Worm (Caenorhabditis elegans): ENCODE measurements around the gene nduf-11.

The nduf-11 gene

ce11 chrII:11376598-11377108 lies 31.2 kb upstream of the nduf-11 start (continued):
- TF ChIP-seq elt-1 (tag; optimal IDR thresholded peaks at IDR 0.05) (no peak), lin-15B (tag; optimal IDR thresholded peaks at IDR 0.05) (peak; percentile 61), unc-62 (GFP tag; optimal IDR thresholded peaks at IDR 0.05) (no peak), nhr-23 (tag; optimal IDR thresholded peaks at IDR 0.05) (peak; percentile 45), nhr-237 (tag; optimal IDR thresholded peaks at IDR 0.05) (no peak), fkh-2 (tag; optimal IDR thresholded peaks at IDR 0.05) (no peak), pqm-1 (tag; optimal IDR thresholded peaks at IDR 0.05) (peak; percentile 51), nhr-28 (tag; optimal IDR thresholded peaks at IDR 0.05) (no peak), elt-2 (tag; optimal IDR thresholded peaks at IDR 0.05) (peak; percentile 57), R02D3.7 (tag; optimal IDR thresholded peaks at IDR 0.05) (no peak), fkh-10 (GFP tag; optimal IDR thresholded peaks at IDR 0.05) (no peak)

DNA sequence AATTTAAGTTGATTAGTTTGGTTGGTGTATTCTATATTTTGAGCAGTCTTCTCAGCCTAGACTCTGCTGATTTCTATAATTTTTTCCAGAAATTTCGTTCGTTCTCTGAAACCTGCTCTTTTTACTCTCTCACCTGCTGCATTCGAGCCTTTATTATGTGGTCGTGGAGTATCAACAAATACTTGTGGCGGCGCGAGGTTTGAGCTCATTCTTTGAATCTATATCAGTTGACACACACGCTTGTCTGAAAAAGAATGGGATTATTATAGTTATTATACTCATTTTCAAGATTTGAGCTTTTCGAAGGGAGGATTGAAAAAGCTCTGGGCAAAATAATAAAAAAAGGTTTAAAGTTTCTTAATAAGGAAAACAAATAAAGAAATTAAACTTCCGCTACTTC lies 30.6 kb upstream of the nduf-11 start:
- TF ChIP-seq elt-3 (tag; optimal IDR thresholded peaks at IDR 0.05) (no peak), ZK546.5 (tag; optimal IDR thresholded peaks at IDR 0.05) (no peak), eor-1 (tag; optimal IDR thresholded peaks at IDR 0.05) (no peak), mdl-1 (tag; optimal IDR thresholded peaks at IDR 0.05) (no peak), snpc-4 (tag; optimal IDR thresholded peaks at IDR 0.05) (no peak), nhr-23 (tag; optimal IDR thresholded peaks at IDR 0.05) (no peak), fkh-2 (tag; optimal IDR thresholded peaks at IDR 0.05) (no peak), ceh-9 (tag; optimal IDR thresholded peaks at IDR 0.05) (no peak), lin-15B (tag; optimal IDR thresholded peaks at IDR 0.05) (no peak), unc-39 (tag; optimal IDR thresholded peaks at IDR 0.05) (no peak), ceh-28 (tag; optimal IDR thresholded peaks at IDR 0.05) (no peak), unc-62 (GFP tag; optimal IDR thresholded peaks at IDR 0.05) (no peak), nhr-28 (tag; optimal IDR thresholded peaks at IDR 0.05) (no peak), tbx-2 (tag; optimal IDR thresholded peaks at IDR 0.05) (no peak), ztf-11 (tag; optimal IDR thresholded peaks at IDR 0.05) (no peak), nhr-237 (tag; optimal IDR thresholded peaks at IDR 0.05) (no peak), pha-4 (tag; optimal IDR thresholded peaks at IDR 0.05) (no peak), ceh-16 (tag; optimal IDR thresholded peaks at IDR 0.05) (no peak), egl-27 (tag; optimal IDR thresholded peaks at IDR 0.05) (no peak)

DNA sequence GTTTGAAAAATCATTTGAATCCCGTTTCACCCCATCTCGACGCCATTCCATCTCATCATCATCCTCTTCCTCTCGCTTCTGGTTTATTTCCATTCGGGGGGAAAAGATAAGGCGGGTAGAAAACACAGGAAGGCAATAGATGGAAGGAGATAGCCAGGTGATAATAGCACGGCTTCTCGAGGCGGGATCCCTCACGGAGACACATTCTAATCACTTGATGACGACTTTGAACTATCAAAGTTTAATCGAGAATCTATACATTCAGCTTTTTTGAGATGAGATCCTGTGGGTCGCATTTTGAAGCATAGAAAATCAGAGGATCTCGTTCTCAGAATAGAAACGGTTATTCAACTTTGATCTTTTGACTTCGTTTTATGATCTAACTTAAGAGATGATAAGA lies 26.6 kb upstream of the nduf-11 start, which contains the start of gene C33B4.2:
Gene C33B4.2, minus strand, starts transcription at position 165 of the 400 bp plus-strand sequence.
- TF ChIP-seq lin-39 (tag; optimal IDR thresholded peaks at IDR 0.05): no peak
- peak; percentile 84 for TF ChIP-seq nhr-43 (tag; optimal IDR thresholded peaks at IDR 0.05; ENCODE audit: poor library complexity, severe bottlenecking)

- TF ChIP-seq fkh-10 (GFP tag; optimal IDR thresholded peaks at IDR 0.05): peak; percentile 95
- TF ChIP-seq R02D3.7 (tag; optimal IDR thresholded peaks at IDR 0.05): no peak
Measured at ce11 chrII:11361751-11362150, 16.3 kb upstream of the nduf-11 start.

DNA sequence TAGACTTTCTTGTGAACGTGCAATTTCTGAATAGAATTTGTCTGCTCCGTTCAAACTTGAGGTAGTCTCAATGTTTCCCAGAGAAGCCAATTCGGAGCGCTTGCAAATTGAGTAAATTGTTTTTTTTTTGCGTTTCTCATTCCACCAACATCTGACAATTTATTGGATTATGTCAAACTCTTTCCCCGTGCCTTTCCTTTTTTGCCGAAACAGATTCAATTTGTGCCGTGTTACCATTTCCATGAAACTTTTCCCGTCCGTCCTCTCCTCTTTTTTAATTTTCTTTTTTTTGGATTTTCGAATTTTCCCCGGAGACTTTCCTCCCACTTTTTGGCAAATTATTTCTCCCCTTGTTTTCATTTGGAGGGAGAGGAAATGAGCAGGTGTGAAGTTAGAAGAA lies 8.1 kb upstream of the nduf-11 start:
- no peak for TF ChIP-seq nhr-23 (tag; optimal IDR thresholded peaks at IDR 0.05)
- TF ChIP-seq ama-1 (optimal IDR thresholded peaks at IDR 0.05): no peak
- no peak for TF ChIP-seq nhr-12 (tag; optimal IDR thresholded peaks at IDR 0.05)
- TF ChIP-seq unc-39 (tag; optimal IDR thresholded peaks at IDR 0.05): no peak
- TF ChIP-seq fkh-2 (tag; optimal IDR thresholded peaks at IDR 0.05): no peak
- no peak for TF ChIP-seq snpc-4 (tag; optimal IDR thresholded peaks at IDR 0.05)
- TF ChIP-seq lin-15B (tag; optimal IDR thresholded peaks at IDR 0.05): no peak
- no peak for TF ChIP-seq ceh-16 (tag; optimal IDR thresholded peaks at IDR 0.05)
- no peak for TF ChIP-seq eor-1 (tag; optimal IDR thresholded peaks at IDR 0.05)
- no peak for TF ChIP-seq nhr-11 (tag; optimal IDR thresholded peaks at IDR 0.05)
- TF ChIP-seq tbx-2 (tag; optimal IDR thresholded peaks at IDR 0.05): no peak
- TF ChIP-seq R02D3.7 (tag; optimal IDR thresholded peaks at IDR 0.05): no peak
- no peak for TF ChIP-seq ceh-9 (tag; optimal IDR thresholded peaks at IDR 0.05)
- TF ChIP-seq nhr-25 (tag; optimal IDR thresholded peaks at IDR 0.05): no peak
- no peak for TF ChIP-seq unc-62 (GFP tag; optimal IDR thresholded peaks at IDR 0.05)

DNA sequence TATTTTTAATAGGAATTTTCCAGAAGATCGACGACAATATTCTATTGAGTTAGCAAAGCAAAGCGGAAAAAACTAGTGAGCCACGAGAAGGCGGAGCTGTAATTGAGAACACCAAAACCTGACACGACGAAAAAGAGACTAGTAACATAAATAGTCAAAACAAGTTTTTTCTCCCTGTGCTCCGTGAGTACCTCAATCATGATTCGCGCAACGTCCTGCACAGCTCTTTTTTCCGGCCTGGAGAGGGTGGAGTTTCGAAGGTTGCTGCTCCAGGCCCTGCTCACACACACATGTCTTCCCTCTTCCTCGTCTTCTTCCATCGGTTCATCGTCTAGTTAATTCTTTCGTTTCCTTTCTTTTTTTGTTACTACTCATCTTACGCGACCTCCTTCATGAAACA lies 6.2 kb upstream of the nduf-11 start, which contains the start of gene clh-2:
Gene clh-2, plus strand, starts transcription at position 301 of the 400 bp plus-strand sequence.
- TF ChIP-seq sea-2 (GFP tag; optimal IDR thresholded peaks at IDR 0.05): no peak
- no peak for TF ChIP-seq ztf-4 (tag; optimal IDR thresholded peaks at IDR 0.05)
- no peak for TF ChIP-seq unc-62 (GFP tag; optimal IDR thresholded peaks at IDR 0.05)
- no peak for TF ChIP-seq nfya-1 (tag; optimal IDR thresholded peaks at IDR 0.05; ENCODE audit: insufficient read depth)
